Worm (Caenorhabditis elegans) whole organism, L4 larva: Measurements from ENCODE around the gene F59A6.2.
A peak's percentile ranks its signal among the peaks of the same experiment; 100 is the strongest.

ENCODE experiments used
- D1046.2 ChIP-seq: fragments of 200-800 bp; sonication (Bioruptor generic); IDR thresholded peaks from 2 replicates; pipeline ENCODE4 v1.3.6; 2022; ENCODE audit warnings: missing genetic modification characterization, missing compliant biosample characterization
- F10B5.3 ChIP-seq: sonication (generic microtip); optimal IDR thresholded peaks from 2 replicates; lab custom pipeline; 2016; ENCODE audit warnings: mild to moderate bottlenecking, missing genetic modification characterization, missing compliant biosample characterization
- T20F7.1 ChIP-seq: fragments of 200-800 bp; sonication (Bioruptor generic); optimal IDR thresholded peaks from 2 replicates; lab custom pipeline; 2018; ENCODE audit warnings: mild to moderate bottlenecking, missing genetic modification characterization, missing compliant biosample characterization
- T26A8.4 ChIP-seq: fragments of 200-800 bp; sonication (Bioruptor generic); IDR thresholded peaks from 2 replicates; pipeline ENCODE4 v1.3.6; 2022; ENCODE audit warnings: missing genetic modification characterization, missing compliant biosample characterization
- Y48G9A.11 ChIP-seq: fragments of 200-800 bp; sonication (Bioruptor generic); IDR thresholded peaks from 2 replicates; pipeline ENCODE4 v1.3.6; 2022; ENCODE audit warnings: missing genetic modification reagents, missing genetic modification characterization, missing compliant biosample characterization
- Y75B8A.6 ChIP-seq: fragments of 200-800 bp; sonication (Bioruptor generic); IDR thresholded peaks from 2 replicates; pipeline ENCODE4 v1.3.6; 2022; ENCODE audit warnings: missing genetic modification reagents, missing genetic modification characterization, missing compliant biosample characterization
- ZK546.5 ChIP-seq, 2 experiments: sonication (generic microtip); optimal IDR thresholded peaks; 2 replicates each; lab custom pipeline; 2017; ENCODE audit warnings: missing biosample characterization in 2 of 2, missing genetic modification characterization in 2 of 2
- ama-1 ChIP-seq: fragments of 150-350 bp; optimal IDR thresholded peaks from 2 replicates; lab custom pipeline; 2014; ENCODE audit warnings: inconsistent platforms, mixed read lengths
- ceh-20 ChIP-seq: fragments of 200-800 bp; sonication (Bioruptor generic); IDR thresholded peaks from 2 replicates; pipeline ENCODE4 v1.3.6; 2022; ENCODE audit warnings: missing genetic modification reagents, missing genetic modification characterization, missing compliant biosample characterization
- daf-12 ChIP-seq: fragments of 150-350 bp; optimal IDR thresholded peaks from 2 replicates; lab custom pipeline; 2014; ENCODE audit warnings: missing biosample characterization, missing genetic modification reagents, missing genetic modification characterization
- daf-16 ChIP-seq, 3 experiments: sonication (generic microtip); optimal IDR thresholded peaks; 2 replicates each; lab custom pipeline; 2016 to 2017; ENCODE audit warnings: missing genetic modification characterization in 3 of 3, missing genetic modification reagents in 3 of 3, mild to moderate bottlenecking in 2 of 3, missing compliant biosample characterization in 2 of 3, missing biosample characterization in 1 of 3, moderate library complexity in 1 of 3
- daf-8 ChIP-seq: fragments of 200-800 bp; sonication (Bioruptor generic); IDR thresholded peaks from 2 replicates; pipeline ENCODE4 v1.3.6; 2022; ENCODE audit warnings: missing genetic modification characterization, missing compliant biosample characterization
- dmd-6 ChIP-seq: fragments of 200-800 bp; sonication (Bioruptor generic); IDR thresholded peaks from 2 replicates; pipeline ENCODE4 v1.3.6; 2022; ENCODE audit warnings: missing genetic modification reagents, missing genetic modification characterization, missing compliant biosample characterization
- dmd-8 ChIP-seq: fragments of 200-800 bp; sonication (Bioruptor generic); IDR thresholded peaks from 2 replicates; pipeline ENCODE4 v1.3.6; 2022; ENCODE audit warnings: missing genetic modification characterization, missing compliant biosample characterization
- dmd-9 ChIP-seq: fragments of 200-800 bp; sonication (Bioruptor generic); IDR thresholded peaks from 2 replicates; pipeline ENCODE4 v1.3.6; 2022; ENCODE audit warnings: missing genetic modification reagents, missing genetic modification characterization, missing compliant biosample characterization
- duxl-1 ChIP-seq: sonication (generic microtip); optimal IDR thresholded peaks from 2 replicates; lab custom pipeline; 2016; ENCODE audit warnings: mild to moderate bottlenecking, missing genetic modification characterization, moderate library complexity, missing compliant biosample characterization; ENCODE audit not compliant: poor library complexity
- dve-1 ChIP-seq: sonication (generic microtip); optimal IDR thresholded peaks from 2 replicates; lab custom pipeline; 2017; ENCODE audit warnings: antibody characterized with exemption, mild to moderate bottlenecking, missing genetic modification characterization, missing compliant biosample characterization; ENCODE audit not compliant: insufficient read depth
- egl-27 ChIP-seq: sonication (generic microtip); optimal IDR thresholded peaks from 3 replicates; lab custom pipeline; 2017; ENCODE audit warnings: missing biosample characterization, missing genetic modification reagents, missing genetic modification characterization
- egl-43 ChIP-seq: fragments of 200-800 bp; sonication (Bioruptor generic); IDR thresholded peaks from 2 replicates; pipeline ENCODE4 v1.3.6; 2022; ENCODE audit warnings: missing genetic modification reagents, missing genetic modification characterization, missing compliant biosample characterization
- fkh-10 ChIP-seq: fragments of 150-350 bp; optimal IDR thresholded peaks from 2 replicates; lab custom pipeline; 2014; ENCODE audit warnings: missing biosample characterization, missing genetic modification reagents, missing genetic modification characterization
- fos-1 ChIP-seq: fragments of 150-350 bp; optimal IDR thresholded peaks from 2 replicates; lab custom pipeline; 2014; ENCODE audit warnings: missing biosample characterization, missing genetic modification characterization
- hlh-11 ChIP-seq: fragments of 200-800 bp; sonication (Bioruptor generic); optimal IDR thresholded peaks from 2 replicates; lab custom pipeline; 2018; ENCODE audit warnings: mild to moderate bottlenecking, missing genetic modification characterization, missing compliant biosample characterization
- hlh-30 ChIP-seq: sonication (generic microtip); optimal IDR thresholded peaks from 2 replicates; lab custom pipeline; 2017; ENCODE audit warnings: antibody characterized with exemption, mild to moderate bottlenecking, missing genetic modification characterization, missing compliant biosample characterization; ENCODE audit not compliant: insufficient read depth
- lin-15B ChIP-seq: fragments of 150-350 bp; sonication (generic microtip); optimal IDR thresholded peaks from 3 replicates; lab custom pipeline; 2014; ENCODE audit warnings: missing biosample characterization, missing genetic modification characterization
- lin-29 ChIP-seq: fragments of 200-800 bp; sonication (Bioruptor generic); IDR thresholded peaks from 2 replicates; pipeline ENCODE4 v1.3.6; 2022; ENCODE audit warnings: missing genetic modification reagents, missing genetic modification characterization, missing compliant biosample characterization
- lin-38 ChIP-seq: fragments of 200-800 bp; sonication (Bioruptor generic); IDR thresholded peaks from 2 replicates; pipeline ENCODE4 v1.3.6; 2022; ENCODE audit warnings: missing genetic modification reagents, missing genetic modification characterization, missing compliant biosample characterization
- lsy-2 ChIP-seq, 2 experiments: fragments of 150-350 bp in 1 of 2; sonication (generic microtip) in 1 of 2; optimal IDR thresholded peaks; 2 replicates each; lab custom pipeline; 2014 to 2017; ENCODE audit warnings: missing biosample characterization in 2 of 2, missing genetic modification characterization in 2 of 2
- madf-5 ChIP-seq, 2 experiments: fragments of 200-800 bp; sonication (Bioruptor generic); IDR thresholded peaks; 2 replicates each; pipeline ENCODE4 v1.3.6; 2022; ENCODE audit warnings: missing compliant biosample characterization in 2 of 2, missing genetic modification characterization in 2 of 2
- madf-9 ChIP-seq: fragments of 200-800 bp; sonication (Bioruptor generic); conservative IDR thresholded peaks from 2 replicates; pipeline ENCODE4 v1.3.6; 2022; ENCODE audit warnings: missing genetic modification reagents, missing genetic modification characterization, missing compliant biosample characterization
- mdt-29 ChIP-seq: fragments of 200-800 bp; sonication (Bioruptor generic); IDR thresholded peaks from 2 replicates; pipeline ENCODE4 v1.3.6; 2022; ENCODE audit warnings: missing genetic modification reagents, missing genetic modification characterization, missing compliant biosample characterization
- mep-1 ChIP-seq: fragments of 150-350 bp; sonication (generic microtip); optimal IDR thresholded peaks from 3 replicates; lab custom pipeline; 2014; ENCODE audit warnings: missing biosample characterization, missing genetic modification characterization
- mes-2 ChIP-seq: sonication (generic microtip); optimal IDR thresholded peaks from 2 replicates; lab custom pipeline; 2016; ENCODE audit warnings: missing genotype, mild to moderate bottlenecking, missing genetic modification characterization, missing compliant biosample characterization; ENCODE audit not compliant: poor library complexity, severe bottlenecking
- mxl-3 ChIP-seq: fragments of 200-800 bp; sonication (Bioruptor generic); optimal IDR thresholded peaks from 2 replicates; lab custom pipeline; 2018; ENCODE audit warnings: mild to moderate bottlenecking, missing genetic modification characterization, missing compliant biosample characterization
- nhr-10 ChIP-seq: fragments of 150-350 bp; optimal IDR thresholded peaks from 2 replicates; lab custom pipeline; 2014; ENCODE audit warnings: missing biosample characterization, missing genetic modification characterization
- nhr-102 ChIP-seq: sonication (generic microtip); optimal IDR thresholded peaks from 2 replicates; lab custom pipeline; 2016; ENCODE audit warnings: mild to moderate bottlenecking, missing genetic modification characterization, moderate library complexity, missing compliant biosample characterization
- nhr-11 ChIP-seq: fragments of 150-350 bp; optimal IDR thresholded peaks from 2 replicates; lab custom pipeline; 2014; ENCODE audit warnings: missing biosample characterization, missing genetic modification characterization
- nhr-111 ChIP-seq: fragments of 200-800 bp; sonication (Bioruptor generic); optimal IDR thresholded peaks from 2 replicates; lab custom pipeline; 2018; ENCODE audit warnings: mild to moderate bottlenecking, missing genetic modification characterization, missing compliant biosample characterization
- nhr-28 ChIP-seq: fragments of 150-350 bp; optimal IDR thresholded peaks from 2 replicates; lab custom pipeline; 2014; ENCODE audit warnings: missing biosample characterization, missing genetic modification characterization
- nhr-48 ChIP-seq: sonication (generic microtip); optimal IDR thresholded peaks from 2 replicates; lab custom pipeline; 2016; ENCODE audit warnings: mild to moderate bottlenecking, missing genetic modification characterization, missing compliant biosample characterization
- nhr-76 ChIP-seq: fragments of 150-350 bp; optimal IDR thresholded peaks from 2 replicates; lab custom pipeline; 2014; ENCODE audit warnings: missing biosample characterization, missing genetic modification characterization
- nhr-77 ChIP-seq: fragments of 150-350 bp; optimal IDR thresholded peaks from 2 replicates; lab custom pipeline; 2014; ENCODE audit warnings: missing biosample characterization, missing genetic modification characterization
- pqm-1 ChIP-seq: sonication (generic microtip); optimal IDR thresholded peaks from 2 replicates; lab custom pipeline; 2017; ENCODE audit warnings: missing biosample characterization, missing genetic modification characterization
- rbr-2 ChIP-seq: sonication (generic microtip); optimal IDR thresholded peaks from 2 replicates; lab custom pipeline; 2016; ENCODE audit warnings: missing genotype, missing genetic modification characterization, missing compliant biosample characterization
- sdz-12 ChIP-seq: fragments of 200-800 bp; sonication (Bioruptor generic); optimal IDR thresholded peaks from 2 replicates; lab custom pipeline; 2018; ENCODE audit warnings: mild to moderate bottlenecking, missing genetic modification characterization, missing compliant biosample characterization
- snpc-4 ChIP-seq: fragments of 150-350 bp; optimal IDR thresholded peaks from 2 replicates; lab custom pipeline; 2014; ENCODE audit warnings: missing biosample characterization, missing genetic modification characterization
- spr-3 ChIP-seq: fragments of 200-800 bp; sonication (Bioruptor generic); optimal IDR thresholded peaks from 2 replicates; lab custom pipeline; 2018; ENCODE audit warnings: mild to moderate bottlenecking, missing genetic modification characterization, missing compliant biosample characterization
- unc-62 ChIP-seq, 3 experiments: fragments of 150-350 bp in 1 of 3; sonication (generic microtip); optimal IDR thresholded peaks in 2 of 3; peaks in 1 of 3; 1 replicate in 1 of 3; 2 replicates in 2 of 3; lab custom pipeline; 2014 to 2017; ENCODE audit warnings: missing biosample characterization in 3 of 3, missing genetic modification characterization in 3 of 3, missing genetic modification reagents in 3 of 3, missing genotype in 1 of 3
- vab-7 ChIP-seq: fragments of 200-800 bp; sonication (Bioruptor generic); IDR thresholded peaks from 2 replicates; pipeline ENCODE4 v1.3.6; 2022; ENCODE audit warnings: missing genetic modification reagents, missing genetic modification characterization, missing compliant biosample characterization
- ztf-7 ChIP-seq: fragments of 150-350 bp; optimal IDR thresholded peaks from 2 replicates; lab custom pipeline; 2014; ENCODE audit warnings: missing biosample characterization, missing genetic modification characterization

Gene F59A6.2

DNA sequence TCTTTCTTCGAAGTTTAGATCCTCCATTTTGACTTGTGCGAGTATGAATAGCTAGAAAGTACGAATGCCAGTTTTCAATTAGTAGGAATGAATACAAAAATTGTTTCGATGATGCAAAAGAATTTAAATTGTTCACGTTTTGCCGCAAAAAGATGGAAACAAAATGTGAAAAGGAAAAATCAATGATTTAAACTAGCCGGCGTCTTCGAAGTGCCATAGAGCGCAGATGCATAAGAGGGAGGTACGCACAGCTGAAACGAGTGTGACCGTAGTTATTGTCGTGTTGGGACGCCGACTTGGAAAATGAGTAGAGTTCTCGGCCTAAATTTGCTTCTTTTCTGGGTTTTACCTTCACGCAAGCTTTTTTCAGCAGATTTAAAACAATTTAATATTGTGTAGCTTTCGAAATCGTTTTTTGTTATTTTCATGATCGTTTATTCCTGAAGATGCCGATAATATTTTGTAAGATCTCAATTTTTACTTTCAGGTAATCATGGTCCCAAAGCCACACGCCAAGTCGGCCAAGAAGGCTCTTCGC lies 40.7 kb downstream of the F59A6.2 start, which contains the start of the genes ify-1 and rpl-22 (continued):
- peak; percentile 75 for TF ChIP-seq ama-1
- TF ChIP-seq pqm-1 (tag; lab: Kevin White, UChicago) = peak; percentile 14
- TF ChIP-seq ceh-20 = peak; percentile 61; the same call in 1 of the 2 replicates
- TF ChIP-seq dve-1 (tag; lab: Kevin White, UChicago) = peak; percentile 95
- TF ChIP-seq snpc-4 (tag; lab: Kevin White, UChicago) = peak; percentile 51
- peak; percentile 36 for TF ChIP-seq nhr-10 (tag; lab: Kevin White, UChicago)
- TF ChIP-seq Y75B8A.6 (GFP tag; lab: Robert Waterston, UW) = 0 out of 2 replicates have a peak, but pooled peaks have one; percentile 36
- TF ChIP-seq hlh-30 = peak; percentile 94
- TF ChIP-seq nhr-77 (tag; lab: Kevin White, UChicago) = peak; percentile 96
- TF ChIP-seq D1046.2 (GFP tag; lab: Robert Waterston, UW) = peak; percentile 100
- TF ChIP-seq dmd-6 (GFP tag; lab: Robert Waterston, UW) = peak; percentile 49
- peak; percentile 96 for TF ChIP-seq mep-1 (tag; lab: Kevin White, UChicago)
- peak in 1 of 2 experiments; percentile 98 for TF ChIP-seq unc-62 (GFP tag; optimal IDR thresholded peaks at IDR 0.05 in 1 of 2; lab: Kevin White, UChicago)
- peak; percentile 35 for TF ChIP-seq unc-62 (tag; optimal IDR thresholded peaks at IDR 0.05; lab: Kevin White, UChicago)
- 0 out of 2 replicates have a peak, but pooled peaks have one; percentile 21 for TF ChIP-seq madf-9 (GFP tag; lab: Robert Waterston, UW)
- peak; percentile 80 for TF ChIP-seq nhr-28 (tag; lab: Kevin White, UChicago)
- TF ChIP-seq fos-1 (tag; lab: Kevin White, UChicago) = no peak
- TF ChIP-seq rbr-2 (tag; lab: Kevin White, UChicago) = peak; percentile 87
- TF ChIP-seq ZK546.5 (tag; optimal IDR thresholded peaks at IDR 0.05; lab: Kevin White, UChicago) = peak in 1 of 2 experiments; percentile 16
- peak in 1 of 2 experiments; percentile 38 for TF ChIP-seq daf-16 (GFP tag; optimal IDR thresholded peaks at IDR 0.05; lab: Kevin White, UChicago)
- peak; percentile 84 for TF ChIP-seq daf-16 (tag; optimal IDR thresholded peaks at IDR 0.05; lab: Kevin White, UChicago)
- peak; percentile 61 for TF ChIP-seq mxl-3 (GFP tag; lab: Kevin White, UChicago)
- no peak for TF ChIP-seq lin-29 (GFP tag; lab: Robert Waterston, UW)
- TF ChIP-seq lin-38 (GFP tag; lab: Robert Waterston, UW) = peak; percentile 99
- TF ChIP-seq dmd-8 = peak; percentile 20; the same call in 1 of the 2 replicates
- peak; percentile 96 for TF ChIP-seq mes-2
- peak; percentile 43 for TF ChIP-seq F10B5.3
- no peak for TF ChIP-seq nhr-76
- peak; percentile 43 for TF ChIP-seq nhr-48
- no peak for TF ChIP-seq egl-27 (tag; lab: Kevin White, UChicago)
- no peak for TF ChIP-seq daf-12 (tag; lab: Kevin White, UChicago)
- peak; percentile 97 to 99 for TF ChIP-seq lsy-2 (tag; optimal IDR thresholded peaks at IDR 0.05; lab: Kevin White, UChicago)
- TF ChIP-seq nhr-111 (GFP tag; lab: Kevin White, UChicago) = no peak
- TF ChIP-seq ztf-7 (tag; lab: Kevin White, UChicago) = peak; percentile 78
- peak; percentile 24 for TF ChIP-seq spr-3 (GFP tag; lab: Kevin White, UChicago)
- TF ChIP-seq egl-43 (GFP tag; lab: Robert Waterston, UW) = 0 out of 2 replicates have a peak, but pooled peaks have one; percentile 42
- peak; percentile 91 for TF ChIP-seq fkh-10 (GFP tag; lab: Kevin White, UChicago)
- peak; percentile 90 for TF ChIP-seq nhr-11
- no peak for TF ChIP-seq sdz-12 (GFP tag; lab: Kevin White, UChicago)
- TF ChIP-seq madf-5 (GFP tag; IDR thresholded peaks at IDR 0.05; lab: Robert Waterston, UW) = no peak
- TF ChIP-seq duxl-1 = peak; percentile 88
- peak; percentile 82 for TF ChIP-seq nhr-102 (tag; lab: Kevin White, UChicago)
- no peak for TF ChIP-seq daf-8 (GFP tag; lab: Robert Waterston, UW)
- peak; percentile 87 for TF ChIP-seq lin-15B (tag; lab: Kevin White, UChicago)
- peak; percentile 86 for TF ChIP-seq T26A8.4
- 0 out of 2 replicates have a peak, but pooled peaks have one; percentile 60 for TF ChIP-seq vab-7 (GFP tag; lab: Robert Waterston, UW)
- no peak for TF ChIP-seq Y48G9A.11 (GFP tag; lab: Robert Waterston, UW)
- TF ChIP-seq mdt-29 (GFP tag; lab: Robert Waterston, UW) = no peak
- peak; percentile 89 for TF ChIP-seq hlh-11 (tag; lab: Kevin White, UChicago)
- peak; percentile 84 for TF ChIP-seq T20F7.1 (GFP tag; lab: Kevin White, UChicago)
- TF ChIP-seq dmd-9 (GFP tag; lab: Robert Waterston, UW) = 0 out of 2 replicates have a peak, but pooled peaks have one; percentile 35
